Worm (Caenorhabditis elegans) whole organism, young adult: ENCODE results near the gene lurp-4.

ENCODE experiments used
- B0336.3 ChIP-seq: fragments of 200-800 bp; sonication (Bioruptor generic); IDR thresholded peaks from 2 replicates; pipeline ENCODE4 v1.3.6; 2022; ENCODE audit warnings: missing genetic modification characterization, missing compliant biosample characterization
- F10E7.11 ChIP-seq: sonication (generic microtip); optimal IDR thresholded peaks from 2 replicates; lab custom pipeline; 2017; ENCODE audit warnings: mild to moderate bottlenecking, missing genetic modification characterization, moderate library complexity, missing compliant biosample characterization
- F22D6.2 ChIP-seq: sonication (generic microtip); optimal IDR thresholded peaks from 2 replicates; lab custom pipeline; 2016; ENCODE audit warnings: mild to moderate bottlenecking, missing genetic modification characterization, missing compliant biosample characterization
- F33H1.4 ChIP-seq: fragments of 200-800 bp; sonication (Bioruptor generic); IDR thresholded peaks from 2 replicates; pipeline ENCODE4 v1.3.6; 2022; ENCODE audit warnings: missing genetic modification reagents, missing genetic modification characterization, missing compliant biosample characterization
- F55B11.4 ChIP-seq: sonication (generic microtip); optimal IDR thresholded peaks from 2 replicates; lab custom pipeline; 2016; ENCODE audit warnings: missing compliant biosample characterization, missing genetic modification characterization, borderline replicate concordance; ENCODE audit not compliant: insufficient read depth
- K12H6.12 ChIP-seq: fragments of 200-800 bp; sonication (Bioruptor generic); optimal IDR thresholded peaks from 2 replicates; lab custom pipeline; 2018; ENCODE audit warnings: mild to moderate bottlenecking, missing genetic modification characterization, missing compliant biosample characterization
- T26A5.8 ChIP-seq: sonication (generic microtip); optimal IDR thresholded peaks from 2 replicates; lab custom pipeline; 2016; ENCODE audit warnings: missing genetic modification characterization, missing compliant biosample characterization
- Y79H2A.3 ChIP-seq: fragments of 200-800 bp; sonication (Bioruptor generic); conservative IDR thresholded peaks from 2 replicates; pipeline ENCODE4 v1.3.6; 2022; ENCODE audit warnings: missing genetic modification reagents, missing genetic modification characterization, missing compliant biosample characterization
- akir-1 ChIP-seq: fragments of 200-800 bp; sonication (Bioruptor generic); optimal IDR thresholded peaks from 2 replicates; lab custom pipeline; 2018; ENCODE audit warnings: mild to moderate bottlenecking, missing genetic modification characterization, moderate library complexity, missing compliant biosample characterization
- attf-3 ChIP-seq: fragments of 200-800 bp; sonication (Bioruptor generic); conservative IDR thresholded peaks from 2 replicates; pipeline ENCODE4 v1.3.6; 2022; ENCODE audit warnings: missing genetic modification reagents, missing genetic modification characterization, missing compliant biosample characterization
- attf-5 ChIP-seq: fragments of 200-800 bp; sonication (Bioruptor generic); optimal IDR thresholded peaks from 2 replicates; lab custom pipeline; 2018; ENCODE audit warnings: mild to moderate bottlenecking, missing genetic modification characterization, missing compliant biosample characterization
- attf-6 ChIP-seq: fragments of 200-800 bp; sonication (Bioruptor generic); IDR thresholded peaks from 2 replicates; pipeline ENCODE4 v1.3.6; 2022; ENCODE audit warnings: missing genetic modification reagents, missing genetic modification characterization, missing compliant biosample characterization
- ccch-3 ChIP-seq: fragments of 200-800 bp; sonication (Bioruptor generic); optimal IDR thresholded peaks from 2 replicates; lab custom pipeline; 2018; ENCODE audit warnings: mild to moderate bottlenecking, missing genetic modification characterization, missing compliant biosample characterization
- cebp-1 ChIP-seq, 2 experiments: fragments of 200-800 bp in 1 of 2; sonication (Bioruptor generic) in 1 of 2; sonication (generic microtip) in 1 of 2; IDR thresholded peaks in 1 of 2; optimal IDR thresholded peaks in 1 of 2; 2 replicates each; pipeline versions ENCODE4 v1.3.6 to Lab custom; 2017 to 2022; ENCODE audit warnings: missing compliant biosample characterization in 2 of 2, missing genetic modification characterization in 2 of 2, mild to moderate bottlenecking in 1 of 2, missing genetic modification reagents in 1 of 2, moderate library complexity in 1 of 2
- ceh-40 ChIP-seq: fragments of 200-800 bp; sonication (Bioruptor generic); IDR thresholded peaks from 2 replicates; pipeline ENCODE4 v1.3.6; 2022; ENCODE audit warnings: missing genetic modification characterization, missing compliant biosample characterization
- efl-1 ChIP-seq: fragments of 150-350 bp; optimal IDR thresholded peaks from 2 replicates; lab custom pipeline; 2014; ENCODE audit warnings: missing biosample characterization, missing genetic modification reagents, missing genetic modification characterization
- ekl-4 ChIP-seq: fragments of 200-800 bp; sonication (Bioruptor generic); IDR thresholded peaks from 2 replicates; pipeline ENCODE4 v1.3.6; 2022; ENCODE audit warnings: missing genetic modification reagents, missing genetic modification characterization, missing compliant biosample characterization
- ets-4 ChIP-seq: fragments of 200-800 bp; sonication (Bioruptor generic); optimal IDR thresholded peaks from 2 replicates; lab custom pipeline; 2018; ENCODE audit warnings: mild to moderate bottlenecking, missing genetic modification characterization, missing compliant biosample characterization
- fkh-3 ChIP-seq: sonication (generic microtip); optimal IDR thresholded peaks from 2 replicates; lab custom pipeline; 2016; ENCODE audit warnings: mild to moderate bottlenecking, missing genetic modification characterization, missing compliant biosample characterization
- gei-17 ChIP-seq: fragments of 200-800 bp; sonication (Bioruptor generic); optimal IDR thresholded peaks from 2 replicates; lab custom pipeline; 2018; ENCODE audit warnings: mild to moderate bottlenecking, missing genetic modification characterization, missing compliant biosample characterization
- him-1 ChIP-seq: sonication (generic microtip); optimal IDR thresholded peaks from 2 replicates; lab custom pipeline; 2016; ENCODE audit warnings: missing genotype, missing genetic modification reagents, missing genetic modification characterization, missing compliant biosample characterization
- hlh-12 ChIP-seq: sonication (generic microtip); optimal IDR thresholded peaks from 2 replicates; lab custom pipeline; 2016; ENCODE audit warnings: missing genetic modification characterization, missing compliant biosample characterization
- hmg-1.2 ChIP-seq: fragments of 200-800 bp; sonication (Bioruptor generic); IDR thresholded peaks from 2 replicates; pipeline ENCODE4 v1.3.6; 2022; ENCODE audit warnings: missing genetic modification reagents, missing genetic modification characterization, missing compliant biosample characterization
- hmg-20 ChIP-seq: fragments of 200-800 bp; sonication (Bioruptor generic); IDR thresholded peaks from 2 replicates; pipeline ENCODE4 v1.3.6; 2022; ENCODE audit warnings: missing genetic modification reagents, missing genetic modification characterization, missing compliant biosample characterization
- let-526 ChIP-seq: fragments of 200-800 bp; sonication (Bioruptor generic); IDR thresholded peaks from 2 replicates; pipeline ENCODE4 v1.3.6; 2022; ENCODE audit warnings: missing genetic modification reagents, missing genetic modification characterization, missing compliant biosample characterization
- lin-26 ChIP-seq: fragments of 200-800 bp; sonication (Bioruptor generic); IDR thresholded peaks from 2 replicates; pipeline ENCODE4 v1.3.6; 2022; ENCODE audit warnings: missing genetic modification reagents, missing genetic modification characterization, missing compliant biosample characterization
- lsy-27 ChIP-seq: sonication (generic microtip); optimal IDR thresholded peaks from 2 replicates; lab custom pipeline; 2017; ENCODE audit warnings: missing genetic modification characterization, mild to moderate bottlenecking, missing compliant biosample characterization, antibody characterized with exemption, missing genotype, borderline replicate concordance; ENCODE audit not compliant: insufficient read depth
- madf-10 ChIP-seq: sonication (generic microtip); optimal IDR thresholded peaks from 2 replicates; lab custom pipeline; 2016; ENCODE audit warnings: mild to moderate bottlenecking, missing genetic modification characterization, missing compliant biosample characterization
- madf-8 ChIP-seq: fragments of 200-800 bp; sonication (Bioruptor generic); conservative IDR thresholded peaks from 2 replicates; pipeline ENCODE4 v1.3.6; 2022; ENCODE audit warnings: missing genetic modification reagents, missing genetic modification characterization, missing compliant biosample characterization
- mcd-1 ChIP-seq: fragments of 200-800 bp; sonication (Bioruptor generic); IDR thresholded peaks from 2 replicates; pipeline ENCODE4 v1.3.6; 2022; ENCODE audit warnings: missing genetic modification reagents, missing genetic modification characterization, missing compliant biosample characterization
- mel-28 ChIP-seq: sonication (generic microtip); optimal IDR thresholded peaks from 2 replicates; lab custom pipeline; 2016; ENCODE audit warnings: borderline replicate concordance, mild to moderate bottlenecking, missing genetic modification characterization, missing compliant biosample characterization
- mes-4 ChIP-seq: sonication (generic microtip); optimal IDR thresholded peaks from 2 replicates; lab custom pipeline; 2016; ENCODE audit warnings: missing genotype, missing genetic modification characterization, missing compliant biosample characterization
- nfya-1 ChIP-seq: sonication (generic microtip); optimal IDR thresholded peaks from 2 replicates; lab custom pipeline; 2017; ENCODE audit warnings: antibody characterized with exemption, missing compliant biosample characterization, missing genetic modification characterization, borderline replicate concordance; ENCODE audit not compliant: insufficient read depth
- nfyb-1 ChIP-seq: fragments of 200-800 bp; sonication (Bioruptor generic); IDR thresholded peaks from 2 replicates; pipeline ENCODE4 v1.3.6; 2022; ENCODE audit warnings: missing genetic modification reagents, missing genetic modification characterization, missing compliant biosample characterization
- nhr-179 ChIP-seq: sonication (generic microtip); optimal IDR thresholded peaks from 2 replicates; lab custom pipeline; 2016; ENCODE audit warnings: mild to moderate bottlenecking, missing genetic modification characterization, missing compliant biosample characterization
- nhr-80 ChIP-seq: sonication (generic microtip); optimal IDR thresholded peaks from 2 replicates; lab custom pipeline; 2016; ENCODE audit warnings: missing genetic modification characterization, missing compliant biosample characterization
- nhr-90 ChIP-seq: sonication (generic microtip); optimal IDR thresholded peaks from 2 replicates; lab custom pipeline; 2016; ENCODE audit warnings: missing genotype, mild to moderate bottlenecking, missing genetic modification characterization, missing compliant biosample characterization
- repo-1 ChIP-seq: sonication (generic microtip); optimal IDR thresholded peaks from 2 replicates; lab custom pipeline; 2017; ENCODE audit warnings: mild to moderate bottlenecking, missing genetic modification characterization, missing compliant biosample characterization
- rpc-1 ChIP-seq, 2 experiments: fragments of 150-350 bp in 1 of 2; sonication (generic microtip) in 1 of 2; optimal IDR thresholded peaks; 2 replicates each; lab custom pipeline; 2014 to 2018; ENCODE audit warnings: missing biosample characterization in 1 of 2, missing genetic modification characterization in 1 of 2, missing genetic modification reagents in 1 of 2, missing genotype in 1 of 2
- sdz-38 ChIP-seq: sonication (generic microtip); optimal IDR thresholded peaks from 2 replicates; lab custom pipeline; 2016; ENCODE audit warnings: missing genotype, missing genetic modification characterization, missing compliant biosample characterization
- sea-2 ChIP-seq: fragments of 200-800 bp; sonication (Bioruptor generic); IDR thresholded peaks from 2 replicates; pipeline ENCODE4 v1.3.6; 2022; ENCODE audit warnings: missing genetic modification characterization, missing compliant biosample characterization
- snpc-4 ChIP-seq, 5 experiments: fragments of 150-350 bp in 1 of 5; sonication (generic microtip) in 4 of 5; optimal IDR thresholded peaks; 2 replicates each; lab custom pipeline; 2014 to 2018; ENCODE audit warnings: missing genetic modification characterization in 5 of 5, missing biosample characterization in 3 of 5, antibody characterized with exemption in 2 of 5, mild to moderate bottlenecking in 2 of 5, missing compliant biosample characterization in 2 of 5, missing genotype in 2 of 5, moderate library complexity in 2 of 5, missing genetic modification reagents in 1 of 5
- tbp1 ChIP-seq: fragments of 200-800 bp; sonication (Bioruptor generic); optimal IDR thresholded peaks from 2 replicates; lab custom pipeline; 2018; ENCODE audit warnings: mild to moderate bottlenecking, missing genetic modification characterization, missing compliant biosample characterization
- zfh-2 ChIP-seq: fragments of 200-800 bp; sonication (Bioruptor generic); conservative IDR thresholded peaks from 2 replicates; pipeline ENCODE4 v1.3.6; 2022; ENCODE audit warnings: missing genetic modification reagents, missing genetic modification characterization, missing compliant biosample characterization
- ztf-25 ChIP-seq: fragments of 200-800 bp; sonication (Bioruptor generic); IDR thresholded peaks from 2 replicates; pipeline ENCODE4 v1.3.6; 2022; ENCODE audit warnings: missing genetic modification reagents, missing genetic modification characterization, missing compliant biosample characterization
- ztf-26 ChIP-seq: sonication (generic microtip); optimal IDR thresholded peaks from 2 replicates; lab custom pipeline; 2017; ENCODE audit warnings: missing genetic modification characterization, missing compliant biosample characterization

Gene lurp-4

DNA sequence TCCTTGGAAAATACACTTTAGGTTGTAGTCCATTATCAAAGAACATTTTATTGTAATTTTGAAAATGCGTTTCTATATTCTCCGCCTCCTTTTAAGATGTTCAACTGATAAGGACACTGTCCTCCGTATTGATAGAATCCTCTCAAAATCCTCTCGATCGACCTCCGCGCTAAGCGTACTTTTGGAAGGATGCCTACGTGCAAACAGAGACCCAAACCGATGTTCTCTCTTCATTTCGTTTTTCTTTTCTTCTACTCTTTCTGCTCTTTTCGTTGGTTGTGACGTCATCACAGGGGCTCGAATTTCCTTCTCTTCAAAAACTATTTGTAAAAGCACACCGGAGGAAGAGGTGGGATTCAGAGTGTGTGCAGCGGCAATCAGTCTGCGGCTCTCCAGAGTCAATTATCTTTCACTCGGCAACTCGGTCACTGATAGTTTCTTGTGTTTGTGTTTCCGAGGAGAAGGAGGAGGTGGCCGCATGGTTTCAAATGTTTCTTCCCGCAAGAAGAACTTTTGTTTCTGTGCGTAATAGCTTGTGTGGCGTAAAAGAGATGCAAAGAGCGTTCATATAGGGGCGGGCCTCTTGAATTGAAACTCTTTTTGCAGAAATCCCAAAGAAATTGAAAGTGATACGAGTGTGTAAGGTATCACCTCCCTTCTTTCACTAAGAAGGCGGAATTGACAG, 9.9 kb upstream of the lurp-4 start, which contains the start of gene C34B4.2 (continued):
- peak; percentile 71; the same call in 1 of the 2 replicates for TF ChIP-seq B0336.3 (GFP tag; lab: Robert Waterston, UW)
- TF ChIP-seq attf-6 (GFP tag; lab: Robert Waterston, UW) = no peak
- TF ChIP-seq mcd-1 (GFP tag; lab: Robert Waterston, UW) = 0 out of 2 replicates have a peak, but pooled peaks have one; percentile 14
- TF ChIP-seq hmg-20 (GFP tag; lab: Robert Waterston, UW) = no peak
- peak; percentile 48; the same call in 1 of the 2 replicates for TF ChIP-seq hmg-1.2 (GFP tag; lab: Robert Waterston, UW)
- no peak for TF ChIP-seq F33H1.4 (GFP tag; lab: Robert Waterston, UW)
- no peak for TF ChIP-seq nhr-90 (tag; lab: Kevin White, UChicago)
- TF ChIP-seq tbp1 (GFP tag; lab: Kevin White, UChicago) = peak; percentile 38
- TF ChIP-seq sdz-38 (tag; lab: Kevin White, UChicago) = no peak
- no peak for TF ChIP-seq repo-1
- TF ChIP-seq nhr-179 (tag; lab: Kevin White, UChicago) = no peak
- TF ChIP-seq ztf-25 (GFP tag; lab: Robert Waterston, UW) = no peak
- TF ChIP-seq mel-28 = no peak
- no peak for TF ChIP-seq gei-17 (GFP tag; lab: Kevin White, UChicago)
- TF ChIP-seq K12H6.12 (tag; lab: Kevin White, UChicago) = peak; percentile 55
- no peak for TF ChIP-seq ceh-40 (GFP tag; lab: Robert Waterston, UW)
- TF ChIP-seq rpc-1 (optimal IDR thresholded peaks at IDR 0.05; lab: Kevin White, UChicago) = no peak
- no peak for TF ChIP-seq rpc-1 (tag; optimal IDR thresholded peaks at IDR 0.05; lab: Kevin White, UChicago)
- TF ChIP-seq F22D6.2 (tag; lab: Kevin White, UChicago) = no peak
- peak; percentile 46 for TF ChIP-seq madf-10
- TF ChIP-seq mes-4 (tag; lab: Kevin White, UChicago) = no peak
- TF ChIP-seq nfya-1 = no peak
- no peak for TF ChIP-seq ztf-26 (tag; lab: Kevin White, UChicago)
- TF ChIP-seq cebp-1 (GFP tag; IDR thresholded peaks at IDR 0.05; lab: Robert Waterston, UW) = no peak
- peak; percentile 67 for TF ChIP-seq cebp-1 (tag; optimal IDR thresholded peaks at IDR 0.05; lab: Kevin White, UChicago)
- TF ChIP-seq akir-1 (GFP tag; lab: Kevin White, UChicago) = no peak
- no peak for TF ChIP-seq fkh-3
- TF ChIP-seq ccch-3 = no peak
- TF ChIP-seq snpc-4 (GFP tag; optimal IDR thresholded peaks at IDR 0.05; lab: Kevin White, UChicago) = no peak
- peak in 1 of 4 experiments; percentile 13 for TF ChIP-seq snpc-4 (tag; optimal IDR thresholded peaks at IDR 0.05; lab: Kevin White, UChicago)
- no peak for TF ChIP-seq lsy-27 (tag; lab: Kevin White, UChicago)
- no peak for TF ChIP-seq Y79H2A.3 (GFP tag; lab: Robert Waterston, UW)
- no peak for TF ChIP-seq sea-2
- no peak for TF ChIP-seq attf-3 (GFP tag; lab: Robert Waterston, UW)
- TF ChIP-seq nfyb-1 (GFP tag; lab: Robert Waterston, UW) = peak; percentile 56; the same call in 1 of the 2 replicates
- no peak for TF ChIP-seq zfh-2 (GFP tag; lab: Robert Waterston, UW)
- TF ChIP-seq T26A5.8 (tag; lab: Kevin White, UChicago) = no peak
- TF ChIP-seq let-526 = no peak
- TF ChIP-seq madf-8 = no peak
- TF ChIP-seq attf-5 (GFP tag; lab: Kevin White, UChicago) = peak; percentile 40
- no peak for TF ChIP-seq F10E7.11 (tag; lab: Kevin White, UChicago)
- TF ChIP-seq nhr-80 (tag; lab: Kevin White, UChicago) = peak; percentile 92
- TF ChIP-seq efl-1 (GFP tag; lab: Kevin White, UChicago) = no peak
- TF ChIP-seq lin-26 (GFP tag; lab: Robert Waterston, UW) = no peak
- TF ChIP-seq F55B11.4 (tag; lab: Kevin White, UChicago) = no peak
- TF ChIP-seq ekl-4 (GFP tag; lab: Robert Waterston, UW) = 0 out of 2 replicates have a peak, but pooled peaks have one; percentile 30
- TF ChIP-seq ets-4 = peak; percentile 10
- no peak for TF ChIP-seq him-1 (tag; lab: Kevin White, UChicago)
- no peak for TF ChIP-seq hlh-12 (tag; lab: Kevin White, UChicago)
